Worm (Caenorhabditis elegans): ENCODE results near the gene atg-18.

The atg-18 gene

ce11 chrV:8626406-8626805 is 4.7 kb downstream of the atg-18 start:
- TF ChIP-seq F23B12.7 (tag; optimal IDR thresholded peaks at IDR 0.05; ENCODE audit: insufficient read depth) (no peak), chd-7 (tag; optimal IDR thresholded peaks at IDR 0.05) (no peak), fkh-3 (tag; optimal IDR thresholded peaks at IDR 0.05) (no peak), akir-1 (GFP tag; optimal IDR thresholded peaks at IDR 0.05) (no peak), ztf-22 (GFP tag; optimal IDR thresholded peaks at IDR 0.05) (no peak), rec-8 (tag; optimal IDR thresholded peaks at IDR 0.05) (no peak), lsl-1 (GFP tag; optimal IDR thresholded peaks at IDR 0.05) (no peak), aptf-2 (GFP tag; conservative IDR thresholded peaks at IDR 0.05) (no peak), ztf-18 (tag; optimal IDR thresholded peaks at IDR 0.05) (no peak), K12H6.12 (tag; optimal IDR thresholded peaks at IDR 0.05) (no peak)

- no peak for TF ChIP-seq madf-6 (GFP tag; IDR thresholded peaks at IDR 0.05)
- no peak for TF ChIP-seq lin-26 (GFP tag; IDR thresholded peaks at IDR 0.05)
- no peak for TF ChIP-seq F33H1.4 (GFP tag; IDR thresholded peaks at IDR 0.05)
- no peak for TF ChIP-seq dox-1 (GFP tag; IDR thresholded peaks at IDR 0.05)
- TF ChIP-seq D2030.7 (GFP tag; IDR thresholded peaks at IDR 0.05) = no peak
- TF ChIP-seq nhr-179 (tag; optimal IDR thresholded peaks at IDR 0.05) = no peak
- no peak for TF ChIP-seq sea-2 (GFP tag; IDR thresholded peaks at IDR 0.05)
- TF ChIP-seq tlf-1 (GFP tag; optimal IDR thresholded peaks at IDR 0.05) = no peak
- no peak for TF ChIP-seq cebp-1 (GFP tag; IDR thresholded peaks at IDR 0.05)
- TF ChIP-seq cebp-1 (tag; optimal IDR thresholded peaks at IDR 0.05) = no peak
These were observed 7.4 kb downstream of the atg-18 start, which contains the start of gene F41E6.17 for ce11 chrV:8623754-8624153. TSS of gene F41E6.17 (plus strand) at chrV:8624101.

- TF ChIP-seq T07F8.4 (tag; optimal IDR thresholded peaks at IDR 0.05) = no peak
- TF ChIP-seq ceh-100 (GFP tag; IDR thresholded peaks at IDR 0.05) = no peak
- no peak for TF ChIP-seq madf-8 (GFP tag; conservative IDR thresholded peaks at IDR 0.05)
- no peak for TF ChIP-seq die-1 (tag; optimal IDR thresholded peaks at IDR 0.05)
- no peak for TF ChIP-seq F57C9.4 (tag; optimal IDR thresholded peaks at IDR 0.05)
These were observed 8.8 kb downstream of the atg-18 start, which contains the start of gene F41E6.1 for ce11 chrV:8622314-8622713. TSS of gene F41E6.1 (plus strand) at chrV:8622614.

ce11 chrV:8621213-8621612 is 9.9 kb downstream of the atg-18 start, which contains the start of gene idpc-2:
TSS of gene idpc-2 (minus strand) at chrV:8621313.
- TF ChIP-seq ets-4 (GFP tag; optimal IDR thresholded peaks at IDR 0.05) (no peak), mcd-1 (GFP tag; IDR thresholded peaks at IDR 0.05) (no peak), lag-1 (GFP tag; IDR thresholded peaks at IDR 0.05) (no peak), xnd-1 (tag; optimal IDR thresholded peaks at IDR 0.05) (no peak), snpc-1.1 (tag; optimal IDR thresholded peaks at IDR 0.05; ENCODE audit: insufficient read depth) (no peak), attf-5 (GFP tag; optimal IDR thresholded peaks at IDR 0.05) (no peak), chd-7 (tag; optimal IDR thresholded peaks at IDR 0.05) (no peak), Y53G8AR.9 (GFP tag; conservative IDR thresholded peaks at IDR 0.05) (no peak), hmg-20 (GFP tag; IDR thresholded peaks at IDR 0.05) (no peak), hrde-1 (tag; optimal IDR thresholded peaks at IDR 0.05; ENCODE audit: borderline replicate concordance) (no peak), lsl-1 (GFP tag; optimal IDR thresholded peaks at IDR 0.05) (no peak), gei-17 (GFP tag; optimal IDR thresholded peaks at IDR 0.05) (no peak), lin-40 (tag; optimal IDR thresholded peaks at IDR 0.05) (no peak), snpc-1.3 (tag; optimal IDR thresholded peaks at IDR 0.05; ENCODE audit: insufficient read depth) (no peak), ccch-3 (GFP tag; optimal IDR thresholded peaks at IDR 0.05) (no peak)
